Worm (Caenorhabditis elegans): ENCODE data around the gene F48B9.8.

DNA sequence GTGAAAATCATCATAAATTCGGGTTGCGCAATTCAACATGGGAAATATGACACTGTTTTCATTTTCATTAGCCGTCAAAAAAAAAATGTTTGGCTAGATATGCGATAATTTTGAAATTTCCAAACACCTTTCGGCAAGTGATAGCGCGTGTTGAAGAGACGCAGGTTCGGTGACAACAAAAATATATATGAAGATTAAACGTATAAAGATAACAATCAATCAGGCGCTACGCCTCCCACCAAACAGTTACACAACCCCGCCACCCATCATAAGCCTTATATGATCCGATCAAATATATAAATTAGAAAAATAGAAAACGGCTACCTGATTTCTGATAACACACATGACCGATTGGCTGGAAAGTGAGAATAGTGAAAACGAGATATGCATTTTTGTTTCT, 24.1 kb downstream of the F48B9.8 start:
- TF ChIP-seq dmd-8 (GFP tag; IDR thresholded peaks at IDR 0.05) (no peak), lin-1 (GFP tag; IDR thresholded peaks at IDR 0.05) (no peak), daf-8 (GFP tag; IDR thresholded peaks at IDR 0.05) (no peak), nhr-28 (tag; optimal IDR thresholded peaks at IDR 0.05) (no peak), nhr-41 (GFP tag; IDR thresholded peaks at IDR 0.05) (no peak), pha-4 (GFP tag; IDR thresholded peaks at IDR 0.05) (no peak), pha-4 (tag; optimal IDR thresholded peaks at IDR 0.05) (no peak), unc-130 (GFP tag; optimal IDR thresholded peaks at IDR 0.05) (no peak)

All from whole organism, L4 larva.